Worm (Caenorhabditis elegans) whole organism, L1 larva: ENCODE data around the gene coh-4.

ENCODE experiments used
- C34B4.2 ChIP-seq: sonication (generic microtip); optimal IDR thresholded peaks from 2 replicates; lab custom pipeline; 2017; ENCODE audit warnings: mild to moderate bottlenecking, missing genetic modification characterization, missing compliant biosample characterization
- F16B12.6 ChIP-seq: fragments of 150-350 bp; optimal IDR thresholded peaks from 2 replicates; lab custom pipeline; 2014; ENCODE audit warnings: missing biosample characterization, missing genetic modification characterization
- alr-1 ChIP-seq: fragments of 200-800 bp; sonication (Bioruptor generic); optimal IDR thresholded peaks from 2 replicates; lab custom pipeline; 2018; ENCODE audit warnings: borderline replicate concordance, mild to moderate bottlenecking, missing genetic modification characterization, missing compliant biosample characterization
- aly-2 ChIP-seq: fragments of 150-350 bp; optimal IDR thresholded peaks from 2 replicates; lab custom pipeline; 2014; ENCODE audit warnings: missing biosample characterization, missing genetic modification characterization
- ceh-8 ChIP-seq: fragments of 200-800 bp; sonication (Bioruptor generic); optimal IDR thresholded peaks from 2 replicates; lab custom pipeline; 2018; ENCODE audit warnings: mild to moderate bottlenecking, missing genetic modification characterization, moderate library complexity, missing compliant biosample characterization
- ceh-88 ChIP-seq: fragments of 200-800 bp; sonication (Bioruptor generic); IDR thresholded peaks from 2 replicates; pipeline ENCODE4 v1.3.6; 2022; ENCODE audit warnings: missing genetic modification characterization, missing compliant biosample characterization
- ces-1 ChIP-seq: fragments of 150-350 bp; optimal IDR thresholded peaks from 2 replicates; lab custom pipeline; 2014; ENCODE audit warnings: missing biosample characterization, missing genetic modification reagents, missing genetic modification characterization
- dsc-1 ChIP-seq: sonication (generic microtip); optimal IDR thresholded peaks from 2 replicates; lab custom pipeline; 2016; ENCODE audit warnings: mild to moderate bottlenecking, missing genetic modification characterization, missing compliant biosample characterization
- efl-3 ChIP-seq: fragments of 200-800 bp; sonication (Bioruptor generic); optimal IDR thresholded peaks from 2 replicates; lab custom pipeline; 2018; ENCODE audit warnings: mild to moderate bottlenecking, missing genetic modification characterization, missing compliant biosample characterization
- egl-27 ChIP-seq, 2 experiments: fragments of 150-350 bp in 1 of 2; sonication (generic microtip); optimal IDR thresholded peaks; 3 replicates each; lab custom pipeline; 2017 to 2018; ENCODE audit warnings: missing biosample characterization in 2 of 2, missing genetic modification characterization in 2 of 2, missing genetic modification reagents in 2 of 2
- elt-2 ChIP-seq: sonication (generic microtip); optimal IDR thresholded peaks from 2 replicates; lab custom pipeline; 2016; ENCODE audit warnings: missing genetic modification characterization, mild to moderate bottlenecking, inconsistent platforms, missing compliant biosample characterization, missing genetic modification reagents
- elt-3 ChIP-seq, 6 experiments: fragments of 150-350 bp in 1 of 6; sonication (generic microtip); optimal IDR thresholded peaks; 2 replicates each; lab custom pipeline; 2017 to 2018; ENCODE audit warnings: missing biosample characterization in 6 of 6, missing genetic modification characterization in 6 of 6, inconsistent platforms in 1 of 6
- fkh-4 ChIP-seq: sonication (generic microtip); optimal IDR thresholded peaks from 2 replicates; lab custom pipeline; 2016; ENCODE audit warnings: missing compliant biosample characterization, missing genetic modification characterization, borderline replicate concordance
- fkh-8 ChIP-seq: sonication (generic microtip); optimal IDR thresholded peaks from 2 replicates; lab custom pipeline; 2016; ENCODE audit warnings: mild to moderate bottlenecking, missing genetic modification characterization, missing compliant biosample characterization
- grh-1 ChIP-seq: fragments of 200-800 bp; sonication (Bioruptor generic); IDR thresholded peaks from 2 replicates; pipeline ENCODE4 v1.3.6; 2022; ENCODE audit warnings: missing genetic modification reagents, missing genetic modification characterization, missing compliant biosample characterization
- hlh-4 ChIP-seq: sonication (generic microtip); optimal IDR thresholded peaks from 2 replicates; lab custom pipeline; 2016; ENCODE audit warnings: mild to moderate bottlenecking, missing genetic modification characterization, missing compliant biosample characterization
- hpl-2 ChIP-seq: fragments of 150-350 bp; optimal IDR thresholded peaks from 2 replicates; lab custom pipeline; 2014; ENCODE audit warnings: missing biosample characterization, missing genetic modification reagents, missing genetic modification characterization
- irx-1 ChIP-seq: sonication (generic microtip); optimal IDR thresholded peaks from 2 replicates; lab custom pipeline; 2016; ENCODE audit warnings: missing genetic modification characterization, missing compliant biosample characterization
- isw-1 ChIP-seq: fragments of 200-800 bp; sonication (Bioruptor generic); IDR thresholded peaks from 2 replicates; pipeline ENCODE4 v1.3.6; 2022; ENCODE audit warnings: missing genetic modification characterization, missing compliant biosample characterization
- lin-13 ChIP-seq: fragments of 150-350 bp; optimal IDR thresholded peaks from 2 replicates; lab custom pipeline; 2014; ENCODE audit warnings: missing biosample characterization, missing genetic modification reagents, missing genetic modification characterization
- lin-14 ChIP-seq: fragments of 200-800 bp; sonication (Bioruptor generic); optimal IDR thresholded peaks from 2 replicates; lab custom pipeline; 2018; ENCODE audit warnings: mild to moderate bottlenecking, missing genetic modification characterization, moderate library complexity, missing compliant biosample characterization
- lin-15B ChIP-seq: fragments of 150-350 bp; sonication (generic microtip); optimal IDR thresholded peaks from 3 replicates; lab custom pipeline; 2014; ENCODE audit warnings: missing biosample characterization, missing genetic modification characterization
- lin-35 ChIP-seq, 2 experiments: fragments of 150-350 bp; optimal IDR thresholded peaks; 2 replicates each; lab custom pipeline; 2014; ENCODE audit warnings: missing biosample characterization in 2 of 2, missing genetic modification characterization in 2 of 2, missing genetic modification reagents in 2 of 2
- lin-39 ChIP-seq: fragments of 150-350 bp; optimal IDR thresholded peaks from 2 replicates; lab custom pipeline; 2014; ENCODE audit warnings: missing biosample characterization, missing genetic modification reagents, missing genetic modification characterization
- lir-3 ChIP-seq: sonication (generic microtip); optimal IDR thresholded peaks from 2 replicates; lab custom pipeline; 2016; ENCODE audit warnings: mild to moderate bottlenecking, missing genetic modification characterization, moderate library complexity, missing compliant biosample characterization; ENCODE audit not compliant: poor library complexity
- lsy-2 ChIP-seq, 2 experiments: fragments of 150-350 bp; optimal IDR thresholded peaks; 2 replicates each; lab custom pipeline; 2014; ENCODE audit warnings: missing biosample characterization in 2 of 2, missing genetic modification characterization in 2 of 2
- mab-9 ChIP-seq: fragments of 200-800 bp; sonication (Bioruptor generic); IDR thresholded peaks from 2 replicates; pipeline ENCODE4 v1.3.6; 2022; ENCODE audit warnings: missing genetic modification reagents, missing genetic modification characterization, missing compliant biosample characterization
- mdl-1 ChIP-seq, 2 experiments: fragments of 150-350 bp; optimal IDR thresholded peaks; 2 replicates each; lab custom pipeline; 2014 to 2017; ENCODE audit warnings: missing biosample characterization in 2 of 2, missing genetic modification characterization in 2 of 2, inconsistent platforms in 1 of 2
- mef-2 ChIP-seq: fragments of 150-350 bp; optimal IDR thresholded peaks from 2 replicates; lab custom pipeline; 2014; ENCODE audit warnings: missing biosample characterization, missing genetic modification characterization
- nhr-11 ChIP-seq: fragments of 150-350 bp; optimal IDR thresholded peaks from 2 replicates; lab custom pipeline; 2014; ENCODE audit warnings: missing biosample characterization, missing genetic modification characterization
- nhr-19 ChIP-seq: fragments of 200-800 bp; sonication (Bioruptor generic); conservative IDR thresholded peaks from 2 replicates; pipeline ENCODE4 v1.3.6; 2022; ENCODE audit warnings: missing genetic modification characterization, missing compliant biosample characterization
- nhr-20 ChIP-seq: sonication (generic microtip); optimal IDR thresholded peaks from 2 replicates; lab custom pipeline; 2016; ENCODE audit warnings: mild to moderate bottlenecking, missing genetic modification characterization, missing compliant biosample characterization
- nhr-28 ChIP-seq: fragments of 150-350 bp; optimal IDR thresholded peaks from 2 replicates; lab custom pipeline; 2014; ENCODE audit warnings: missing biosample characterization, missing genetic modification characterization
- nhr-71 ChIP-seq: sonication (generic microtip); optimal IDR thresholded peaks from 2 replicates; lab custom pipeline; 2016; ENCODE audit warnings: mild to moderate bottlenecking, missing genetic modification characterization, moderate library complexity, missing compliant biosample characterization
- nhr-84 ChIP-seq: sonication (generic microtip); optimal IDR thresholded peaks from 2 replicates; lab custom pipeline; 2017; ENCODE audit warnings: missing biosample characterization, missing genetic modification characterization
- nhr-85 ChIP-seq: sonication (generic microtip); peaks from one replicate; lab custom pipeline; 2016; ENCODE audit warnings: missing genetic modification characterization, inconsistent platforms, missing compliant biosample characterization
- skn-1 ChIP-seq: fragments of 150-350 bp; optimal IDR thresholded peaks from 2 replicates; lab custom pipeline; 2014; ENCODE audit warnings: missing biosample characterization, missing genetic modification characterization
- snpc-4 ChIP-seq: fragments of 150-350 bp; optimal IDR thresholded peaks from 2 replicates; lab custom pipeline; 2014; ENCODE audit warnings: missing biosample characterization, missing genetic modification characterization
- sox-4 ChIP-seq: sonication (generic microtip); optimal IDR thresholded peaks from 2 replicates; lab custom pipeline; 2016; ENCODE audit warnings: missing genetic modification characterization, missing compliant biosample characterization
- sptf-1 ChIP-seq: fragments of 150-350 bp; optimal IDR thresholded peaks from 2 replicates; lab custom pipeline; 2014; ENCODE audit warnings: missing biosample characterization, missing genetic modification characterization
- tbx-2 ChIP-seq: sonication (generic microtip); optimal IDR thresholded peaks from 2 replicates; lab custom pipeline; 2016; ENCODE audit warnings: missing genetic modification characterization, missing compliant biosample characterization
- tlp-1 ChIP-seq: fragments of 150-350 bp; optimal IDR thresholded peaks from 2 replicates; lab custom pipeline; 2014; ENCODE audit warnings: missing biosample characterization, missing genetic modification characterization
- unc-130 ChIP-seq: fragments of 150-350 bp; optimal IDR thresholded peaks from 2 replicates; lab custom pipeline; 2017; ENCODE audit warnings: missing biosample characterization, missing genetic modification characterization, inconsistent platforms
- unc-30 ChIP-seq: sonication (generic microtip); optimal IDR thresholded peaks from 2 replicates; lab custom pipeline; 2017; ENCODE audit warnings: missing biosample characterization, missing genetic modification characterization
- unc-62 ChIP-seq: fragments of 150-350 bp; optimal IDR thresholded peaks from 2 replicates; lab custom pipeline; 2014; ENCODE audit warnings: missing biosample characterization, missing genetic modification reagents, missing genetic modification characterization
- unc-86 ChIP-seq: sonication (generic microtip); optimal IDR thresholded peaks from 2 replicates; lab custom pipeline; 2016; ENCODE audit warnings: missing genetic modification characterization, missing compliant biosample characterization
- unc-98 ChIP-seq: fragments of 200-800 bp; sonication (Bioruptor generic); IDR thresholded peaks from 2 replicates; pipeline ENCODE4 v1.3.6; 2022; ENCODE audit warnings: missing genetic modification characterization, missing compliant biosample characterization
- xbp-1 ChIP-seq: sonication (generic microtip); optimal IDR thresholded peaks from 2 replicates; lab custom pipeline; 2016; ENCODE audit warnings: missing genetic modification characterization, missing compliant biosample characterization
- zip-4 ChIP-seq: fragments of 200-800 bp; sonication (Bioruptor generic); optimal IDR thresholded peaks from 2 replicates; lab custom pipeline; 2018; ENCODE audit warnings: mild to moderate bottlenecking, missing genetic modification characterization, moderate library complexity, missing compliant biosample characterization
- ztf-11 ChIP-seq, 2 experiments: sonication (generic microtip); optimal IDR thresholded peaks; 2 replicates each; lab custom pipeline; 2016 to 2017; ENCODE audit warnings: missing genetic modification characterization in 2 of 2, missing biosample characterization in 1 of 2, missing compliant biosample characterization in 1 of 2

coh-4 gene

ce11 chrV:4131471-4131939 is 43.9 kb downstream of the coh-4 start, which contains the start of gene nhr-57 (continued):
- TF ChIP-seq nhr-20, result peak; percentile 92
- no peak for TF ChIP-seq fkh-4 (tag; lab: Kevin White, UChicago)
- TF ChIP-seq isw-1 (GFP tag; lab: Robert Waterston, UW), result no peak
- TF ChIP-seq sox-4 (tag; lab: Kevin White, UChicago), result no peak
- TF ChIP-seq alr-1, result no peak
- TF ChIP-seq mef-2 (tag; lab: Kevin White, UChicago), result no peak
- peak; percentile 79 for TF ChIP-seq nhr-19 (GFP tag; lab: Robert Waterston, UW)
- TF ChIP-seq tlp-1 (tag; lab: Kevin White, UChicago), result no peak
- peak; percentile 84 for TF ChIP-seq nhr-71 (tag; lab: Kevin White, UChicago)
- TF ChIP-seq irx-1, result peak; percentile 57
- TF ChIP-seq tbx-2 (tag; lab: Kevin White, UChicago), result peak; percentile 74
- TF ChIP-seq elt-2, result peak; percentile 43
- TF ChIP-seq nhr-84 (tag; lab: Kevin White, UChicago), result no peak
- TF ChIP-seq mdl-1 (tag; optimal IDR thresholded peaks at IDR 0.05; lab: Kevin White, UChicago), result peak in 1 of 2 experiments; percentile 77
- no peak for TF ChIP-seq efl-3 (GFP tag; lab: Kevin White, UChicago)
- TF ChIP-seq lin-35 (GFP tag; optimal IDR thresholded peaks at IDR 0.05; lab: Kevin White, UChicago), result peak; percentile 29 to 66
- no peak for TF ChIP-seq lin-15B (tag; lab: Kevin White, UChicago)
- TF ChIP-seq dsc-1 (tag; lab: Kevin White, UChicago), result no peak
- no peak for TF ChIP-seq ceh-8 (GFP tag; lab: Kevin White, UChicago)
- TF ChIP-seq mab-9, result no peak
- no peak for TF ChIP-seq aly-2 (tag; lab: Kevin White, UChicago)
- TF ChIP-seq lin-39, result no peak
- TF ChIP-seq unc-98, result no peak
- peak; percentile 20 for TF ChIP-seq unc-130
- no peak for TF ChIP-seq lsy-2 (tag; optimal IDR thresholded peaks at IDR 0.05; lab: Kevin White, UChicago)
- no peak for TF ChIP-seq snpc-4 (tag; lab: Kevin White, UChicago)
- peak in 3 of 6 experiments; percentile 39 to 98 (median 89) for TF ChIP-seq elt-3 (tag; optimal IDR thresholded peaks at IDR 0.05; lab: Kevin White, UChicago)
- no peak for TF ChIP-seq sptf-1 (tag; lab: Kevin White, UChicago)
- peak; percentile 51 for TF ChIP-seq fkh-8
- no peak for TF ChIP-seq hlh-4 (tag; lab: Kevin White, UChicago)
- TF ChIP-seq lin-13 (GFP tag; lab: Kevin White, UChicago), result peak; percentile 9
- TF ChIP-seq lin-14, result peak; percentile 91
- no peak for TF ChIP-seq unc-62 (GFP tag; lab: Kevin White, UChicago)
- peak; percentile 57 for TF ChIP-seq grh-1 (GFP tag; lab: Robert Waterston, UW)
- TF ChIP-seq nhr-28, result no peak
- TF ChIP-seq F16B12.6 (tag; lab: Kevin White, UChicago), result no peak
- no peak for TF ChIP-seq C34B4.2
- peak in 1 of 2 experiments; percentile 7 for TF ChIP-seq egl-27 (tag; optimal IDR thresholded peaks at IDR 0.05; lab: Kevin White, UChicago)
- no peak for TF ChIP-seq ces-1 (GFP tag; lab: Kevin White, UChicago)
- no peak for TF ChIP-seq unc-30 (tag; lab: Kevin White, UChicago)
- no peak for TF ChIP-seq ztf-11 (tag; optimal IDR thresholded peaks at IDR 0.05; lab: Kevin White, UChicago)
- peak; percentile 95 for TF ChIP-seq nhr-85 (tag; lab: Kevin White, UChicago)
- TF ChIP-seq hpl-2 (GFP tag; lab: Kevin White, UChicago), result no peak
- no peak for TF ChIP-seq nhr-11 (tag; lab: Kevin White, UChicago)
- TF ChIP-seq zip-4, result no peak
- 0 out of 2 replicates have a peak, but pooled peaks have one; percentile 24 for TF ChIP-seq ceh-88
- TF ChIP-seq lir-3 (tag; lab: Kevin White, UChicago), result peak; percentile 53
- no peak for TF ChIP-seq unc-86
- peak; percentile 92 for TF ChIP-seq skn-1 (tag; lab: Kevin White, UChicago)
- TF ChIP-seq xbp-1 (tag; lab: Kevin White, UChicago), result no peak
